Fruit fly (Drosophila melanogaster) whole organism, embryonic: ENCODE measurements around the gene CG13313.

Experiments
- B-H2 ChIP-seq: fragments of 200-800 bp; sonication (Bioruptor generic); optimal IDR thresholded peaks from 2 replicates; lab custom pipeline; 2018; ENCODE audit warnings: missing biosample characterization, mild to moderate bottlenecking, missing genetic modification characterization
- Bdp1 ChIP-seq: fragments of 200-800 bp; sonication (Bioruptor generic); optimal IDR thresholded peaks from 3 replicates; lab custom pipeline; 2016; ENCODE audit warnings: missing biosample characterization, missing genetic modification characterization
- CG10209 ChIP-seq: fragments of 200-800 bp; sonication (Bioruptor generic); optimal IDR thresholded peaks from 3 replicates; lab custom pipeline; 2017; ENCODE audit warnings: missing biosample characterization, mild to moderate bottlenecking, missing genetic modification characterization, missing genetic modification reagents
- CG10366 ChIP-seq: fragments of 200-800 bp; sonication (Bioruptor generic); IDR thresholded peaks from 2 replicates; pipeline ENCODE4 v1.3.6; 2022; ENCODE audit warnings: missing biosample characterization, missing genetic modification characterization
- CG10543 ChIP-seq: fragments of 200-800 bp; sonication (Bioruptor generic); optimal IDR thresholded peaks from 3 replicates; lab custom pipeline; 2017; ENCODE audit warnings: missing biosample characterization, mild to moderate bottlenecking, missing genetic modification characterization, moderate library complexity
- CG10654 ChIP-seq: fragments of 200-800 bp; sonication (Bioruptor generic); optimal IDR thresholded peaks from 2 replicates; lab custom pipeline; 2016; ENCODE audit warnings: missing biosample characterization, missing genetic modification characterization
- CG12236 ChIP-seq: fragments of 200-800 bp; sonication (Bioruptor generic); optimal IDR thresholded peaks from 2 replicates; lab custom pipeline; 2016; ENCODE audit warnings: missing biosample characterization, missing genetic modification characterization
- CG13123 ChIP-seq: fragments of 200-800 bp; sonication (Bioruptor generic); optimal IDR thresholded peaks from 2 replicates; lab custom pipeline; 2016; ENCODE audit warnings: missing biosample characterization, missing genetic modification characterization
- CG16813 ChIP-seq: fragments of 200-800 bp; sonication (Bioruptor generic); IDR thresholded peaks from 3 replicates; pipeline ENCODE4 v1.3.6; 2022; ENCODE audit warnings: missing biosample characterization, missing genetic modification characterization; ENCODE audit not compliant: partially characterized antibody
- CG17361 ChIP-seq: fragments of 200-800 bp; sonication (Bioruptor generic); IDR thresholded peaks from 3 replicates; pipeline ENCODE4 v1.3.6; 2022; ENCODE audit warnings: missing biosample characterization, missing genetic modification characterization
- CG17385 ChIP-seq: fragments of 200-800 bp; sonication (Bioruptor generic); optimal IDR thresholded peaks from 3 replicates; lab custom pipeline; 2018; ENCODE audit warnings: missing biosample characterization, mild to moderate bottlenecking, missing genetic modification characterization
- CG18476 ChIP-seq: fragments of 200-800 bp; sonication (Bioruptor generic); optimal IDR thresholded peaks from 2 replicates; lab custom pipeline; 2016; ENCODE audit warnings: missing biosample characterization, mild to moderate bottlenecking, missing genetic modification characterization
- CG2199 ChIP-seq: fragments of 200-800 bp; sonication (Bioruptor generic); IDR thresholded peaks from 3 replicates; pipeline ENCODE4 v1.3.6; 2022; ENCODE audit warnings: missing biosample characterization, missing genetic modification characterization
- CG3281 ChIP-seq: fragments of 200-800 bp; sonication (Bioruptor generic); optimal IDR thresholded peaks from 3 replicates; lab custom pipeline; 2017; ENCODE audit warnings: missing biosample characterization, mild to moderate bottlenecking, missing genetic modification characterization
- CG3995 ChIP-seq: fragments of 200-800 bp; sonication (Bioruptor generic); optimal IDR thresholded peaks from 3 replicates; lab custom pipeline; 2016; ENCODE audit warnings: missing biosample characterization, missing genetic modification characterization
- CG42726 ChIP-seq: fragments of 200-800 bp; sonication (Bioruptor generic); IDR thresholded peaks from 2 replicates; pipeline ENCODE4 v1.3.6; 2022; ENCODE audit warnings: missing biosample characterization, missing genetic modification characterization; ENCODE audit not compliant: partially characterized antibody
- CG4360 ChIP-seq: fragments of 200-800 bp; sonication (Bioruptor generic); IDR thresholded peaks from 2 replicates; pipeline ENCODE4 v1.3.6; 2022; ENCODE audit warnings: missing biosample characterization, missing genetic modification characterization
- CG4854 ChIP-seq: fragments of 200-800 bp; sonication (Bioruptor generic); optimal IDR thresholded peaks from 2 replicates; lab custom pipeline; 2016; ENCODE audit warnings: missing biosample characterization, missing genetic modification characterization, inconsistent platforms
- CG6272 ChIP-seq: fragments of 200-800 bp; sonication (Bioruptor generic); IDR thresholded peaks from 2 replicates; pipeline ENCODE4 v1.3.6; 2022; ENCODE audit warnings: missing biosample characterization, missing genetic modification characterization
- CG6765 ChIP-seq: fragments of 200-800 bp; sonication (Bioruptor generic); optimal IDR thresholded peaks from 3 replicates; lab custom pipeline; 2017; ENCODE audit warnings: missing biosample characterization, mild to moderate bottlenecking, missing genetic modification characterization
- CG7556 ChIP-seq: fragments of 200-800 bp; sonication (Bioruptor generic); optimal IDR thresholded peaks from 2 replicates; lab custom pipeline; 2017; ENCODE audit warnings: missing biosample characterization, mild to moderate bottlenecking, missing genetic modification characterization
- CG7839 ChIP-seq: fragments of 200-800 bp; sonication (Bioruptor generic); optimal IDR thresholded peaks from 3 replicates; lab custom pipeline; 2018; ENCODE audit warnings: missing biosample characterization, mild to moderate bottlenecking, missing genetic modification characterization, moderate library complexity
- CG7928 ChIP-seq: fragments of 200-800 bp; sonication (Bioruptor generic); optimal IDR thresholded peaks from 2 replicates; lab custom pipeline; 2017; ENCODE audit warnings: missing biosample characterization, mild to moderate bottlenecking, missing genetic modification characterization
- CG8765 ChIP-seq: fragments of 200-800 bp; sonication (Bioruptor generic); IDR thresholded peaks from 2 replicates; pipeline ENCODE4 v1.3.6; 2022; ENCODE audit warnings: missing biosample characterization, missing genetic modification characterization
- CG8924 ChIP-seq: fragments of 200-800 bp; optimal IDR thresholded peaks from 3 replicates; lab custom pipeline; 2019; ENCODE audit warnings: missing biosample characterization, mild to moderate bottlenecking, missing genetic modification characterization, moderate library complexity
- Dip2 ChIP-seq: fragments of 200-800 bp; sonication (Bioruptor generic); IDR thresholded peaks from 2 replicates; pipeline ENCODE4 v1.3.6; 2022; ENCODE audit warnings: missing biosample characterization, missing genetic modification characterization
- Doc2 ChIP-seq: fragments of 200-800 bp; sonication (Bioruptor generic); IDR thresholded peaks from 2 replicates; pipeline ENCODE4 v1.3.6; 2022; ENCODE audit warnings: missing biosample characterization, missing genetic modification characterization
- Elba2 ChIP-seq: fragments of 200-800 bp; sonication (Bioruptor generic); optimal IDR thresholded peaks from 3 replicates; lab custom pipeline; 2016; ENCODE audit warnings: missing biosample characterization, missing genetic modification characterization
- Gug ChIP-seq: fragments of 200-800 bp; sonication (Bioruptor generic); IDR thresholded peaks from 4 replicates; pipeline ENCODE4 v1.3.6; 2022; ENCODE audit warnings: missing biosample characterization, missing genetic modification characterization
- HLH54F ChIP-seq: fragments of 200-800 bp; sonication (Bioruptor generic); optimal IDR thresholded peaks from 3 replicates; lab custom pipeline; 2016; ENCODE audit warnings: missing biosample characterization, missing genetic modification characterization
- Hr78 ChIP-seq, 2 experiments: fragments of 200-800 bp in 1 of 2; fragments of >200 bp in 1 of 2; sonication (Bioruptor generic) in 1 of 2; optimal IDR thresholded peaks; 2 replicates each; lab custom pipeline; 2017 to 2019; ENCODE audit warnings: missing biosample characterization in 2 of 2, missing genetic modification characterization in 2 of 2, mild to moderate bottlenecking in 1 of 2, moderate library complexity in 1 of 2
- Lpt ChIP-seq: fragments of >200 bp; optimal IDR thresholded peaks from 2 replicates; lab custom pipeline; 2018; ENCODE audit warnings: missing biosample characterization, missing genetic modification characterization
- NC2α ChIP-seq: fragments of 200-800 bp; sonication (Bioruptor generic); optimal IDR thresholded peaks from 2 replicates; lab custom pipeline; 2016; ENCODE audit warnings: missing biosample characterization, missing genetic modification characterization
- Sox102F ChIP-seq: fragments of 200-800 bp; sonication (Bioruptor generic); optimal IDR thresholded peaks from 2 replicates; lab custom pipeline; 2018; ENCODE audit warnings: missing biosample characterization, mild to moderate bottlenecking, missing genetic modification characterization, moderate library complexity
- Vsx1 ChIP-seq: fragments of 200-800 bp; sonication (Bioruptor generic); optimal IDR thresholded peaks from 2 replicates; lab custom pipeline; 2017; ENCODE audit warnings: missing biosample characterization, mild to moderate bottlenecking, missing genetic modification characterization, missing genetic modification reagents
- dm ChIP-seq: fragments of 200-800 bp; sonication (Bioruptor generic); optimal IDR thresholded peaks from 3 replicates; lab custom pipeline; 2016; ENCODE audit warnings: missing biosample characterization, missing genetic modification characterization
- ems ChIP-seq: fragments of 200-800 bp; sonication (Bioruptor generic); optimal IDR thresholded peaks from 3 replicates; lab custom pipeline; 2016; ENCODE audit warnings: missing biosample characterization, missing genetic modification characterization
- fd3F ChIP-seq: fragments of 200-800 bp; sonication (Bioruptor generic); optimal IDR thresholded peaks from 2 replicates; lab custom pipeline; 2018; ENCODE audit warnings: missing biosample characterization, mild to moderate bottlenecking, missing genetic modification characterization, moderate library complexity
- gsb-n ChIP-seq: fragments of 200-800 bp; sonication (Bioruptor generic); optimal IDR thresholded peaks from 3 replicates; lab custom pipeline; 2018; ENCODE audit warnings: missing biosample characterization, mild to moderate bottlenecking, missing genetic modification characterization
- ham ChIP-seq: fragments of 200-800 bp; sonication (Bioruptor generic); IDR thresholded peaks from 2 replicates; pipeline ENCODE4 v1.3.6; 2022; ENCODE audit warnings: missing biosample characterization, missing genetic modification characterization
- hkb ChIP-seq, 2 experiments: fragments of 200-800 bp in 1 of 2; fragments of >200 bp in 1 of 2; sonication (Bioruptor generic) in 1 of 2; IDR thresholded peaks in 1 of 2; optimal IDR thresholded peaks in 1 of 2; 2 replicates each; pipeline versions ENCODE4 v1.3.6 to Lab custom; 2017 to 2022; ENCODE audit warnings: missing biosample characterization in 1 of 2, missing genetic modification characterization in 1 of 2
- insv ChIP-seq, 2 experiments: fragments of 200-800 bp; sonication (Bioruptor generic); optimal IDR thresholded peaks; 3 replicates each; lab custom pipeline; 2016 to 2018; ENCODE audit warnings: missing biosample characterization in 2 of 2, missing genetic modification characterization in 2 of 2
- maf-S ChIP-seq: fragments of 200-800 bp; sonication (Bioruptor generic); optimal IDR thresholded peaks from 2 replicates; lab custom pipeline; 2016; ENCODE audit warnings: missing biosample characterization, missing genetic modification characterization
- p53 ChIP-seq: fragments of 200-800 bp; sonication (Bioruptor generic); optimal IDR thresholded peaks from 2 replicates; lab custom pipeline; 2016; ENCODE audit warnings: missing biosample characterization, missing genetic modification characterization
- pita ChIP-seq: fragments of 200-800 bp; sonication (Bioruptor generic); optimal IDR thresholded peaks from 2 replicates; lab custom pipeline; 2017; ENCODE audit warnings: missing biosample characterization, mild to moderate bottlenecking, missing genetic modification characterization
- sens-2 ChIP-seq: fragments of 200-800 bp; sonication (Bioruptor generic); IDR thresholded peaks from 2 replicates; pipeline ENCODE4 v1.3.6; 2022; ENCODE audit warnings: missing biosample characterization, missing genetic modification characterization
- so ChIP-seq: fragments of 200-800 bp; sonication (Bioruptor generic); IDR thresholded peaks from 3 replicates; pipeline ENCODE4 v1.3.6; 2022; ENCODE audit warnings: missing biosample characterization, missing genetic modification characterization
- sug ChIP-seq: fragments of 200-800 bp; optimal IDR thresholded peaks from 2 replicates; lab custom pipeline; 2019; ENCODE audit warnings: missing biosample characterization, mild to moderate bottlenecking, missing genetic modification characterization, moderate library complexity
- tgo ChIP-seq: fragments of 200-800 bp; sonication (Bioruptor generic); IDR thresholded peaks from 3 replicates; pipeline ENCODE4 v1.3.6; 2022; ENCODE audit warnings: missing biosample characterization, missing genetic modification characterization
- yki ChIP-seq: fragments of >200 bp; optimal IDR thresholded peaks from 3 replicates; lab custom pipeline; 2018

Gene CG13313

DNA sequence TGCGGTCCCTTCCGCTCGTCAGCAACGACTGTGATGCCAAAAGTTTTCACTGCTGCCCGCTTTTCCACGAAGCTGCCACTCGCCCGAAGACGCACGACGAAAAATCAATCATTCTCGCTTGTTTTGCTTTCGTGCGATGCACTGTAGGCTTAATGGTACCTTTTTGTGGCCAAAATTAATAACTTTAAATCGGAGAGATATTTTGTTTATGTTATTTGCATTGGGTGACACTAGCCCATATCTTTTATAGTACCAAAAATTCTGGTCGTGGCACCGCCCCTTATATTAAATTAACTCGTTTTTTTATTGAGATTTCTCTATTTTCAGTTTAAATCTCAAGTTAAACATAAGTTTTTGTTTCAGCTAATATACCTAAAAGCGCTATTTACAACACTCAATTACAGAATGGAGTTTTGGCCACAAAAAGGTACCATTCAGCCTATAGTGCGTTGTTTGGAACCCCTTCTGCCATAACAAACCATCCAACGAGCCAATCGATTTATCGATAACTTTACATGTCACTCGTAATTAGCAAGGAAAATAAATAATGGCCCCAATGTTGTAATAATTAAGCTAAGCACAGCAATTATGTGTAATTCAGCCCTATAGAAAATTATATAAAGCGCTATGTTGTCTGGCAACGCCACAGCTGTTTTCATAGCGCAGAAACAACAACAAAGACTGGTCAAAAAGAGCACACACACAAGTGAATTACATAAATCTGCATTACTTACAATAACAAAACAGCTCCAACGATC lies 5.3 kb upstream of the CG13313 start (continued):
- TF ChIP-seq CG10543 (GFP tag; lab: Kevin White, UChicago) (peak; percentile 58), Bdp1 (GFP tag; lab: Kevin White, UChicago) (no peak), HLH54F (GFP tag; lab: Kevin White, UChicago) (no peak), CG4360 (0 out of 2 replicates have a peak, but pooled peaks have one; percentile 4), insv (GFP tag; optimal IDR thresholded peaks at IDR 0.05; lab: Kevin White, UChicago) (peak in 1 of 2 experiments; percentile 19), CG7928 (peak; percentile 2), sens-2 (no peak; the same call in 1 of the 2 replicates), Doc2 (GFP tag; lab: Robert Waterston, UW) (no peak), CG17361 (GFP tag; lab: Robert Waterston, UW) (peak; percentile 83), CG2199 (no peak), sug (tag; lab: Kevin White, UChicago) (peak; percentile 64), CG10366 (no peak), CG6272 (GFP tag; lab: Robert Waterston, UW) (no peak), CG42726 (no peak), CG7839 (tag; lab: Kevin White, UChicago) (peak; percentile 78), CG8924 (tag; lab: Kevin White, UChicago) (peak; percentile 60), NC2α (GFP tag; lab: Kevin White, UChicago) (no peak), Elba2 (GFP tag; lab: Kevin White, UChicago) (no peak), maf-S (peak; percentile 55), hkb (optimal IDR thresholded peaks at IDR 0.05; lab: Kevin White, UChicago) (no peak), hkb (GFP tag; IDR thresholded peaks at IDR 0.05; lab: Robert Waterston, UW) (no peak), CG3281 (GFP tag; lab: Kevin White, UChicago) (peak; percentile 73), CG17385 (peak; percentile 72), CG6765 (GFP tag; lab: Kevin White, UChicago) (peak; percentile 71), B-H2 (GFP tag; lab: Kevin White, UChicago) (peak; percentile 18), pita (GFP tag; lab: Kevin White, UChicago) (no peak), Gug (GFP tag; lab: Robert Waterston, UW) (0 out of 4 replicates have a peak, but pooled peaks have one; percentile 8), Sox102F (GFP tag; lab: Kevin White, UChicago) (peak; percentile 62), Dip2 (no peak), CG8765 (GFP tag; lab: Robert Waterston, UW) (no peak), p53 (no peak), CG13123 (GFP tag; lab: Kevin White, UChicago) (no peak), Lpt (no peak), ham (no peak), yki (lab: Kevin White, UChicago) (no peak), CG12236 (GFP tag; lab: Kevin White, UChicago) (no peak), CG16813 (GFP tag; lab: Robert Waterston, UW) (peak; percentile 40; the same call in 2 of the 3 replicates), CG10209 (GFP tag; lab: Kevin White, UChicago) (peak; percentile 62), CG18476 (peak; percentile 55), CG7556 (GFP tag; lab: Kevin White, UChicago) (peak; percentile 84), tgo (GFP tag; lab: Robert Waterston, UW) (peak; percentile 50; the same call in 2 of the 3 replicates), CG4854 (GFP tag; lab: Kevin White, UChicago) (no peak), dm (GFP tag; lab: Kevin White, UChicago) (no peak), CG10654 (peak; percentile 4), Vsx1 (GFP tag; lab: Kevin White, UChicago) (peak; percentile 80), Hr78 (GFP tag; optimal IDR thresholded peaks at IDR 0.05; lab: Kevin White, UChicago) (no peak), fd3F (GFP tag; lab: Kevin White, UChicago) (peak; percentile 59), ems (peak; percentile 56), CG3995 (GFP tag; lab: Kevin White, UChicago) (no peak), so (GFP tag; lab: Robert Waterston, UW) (no peak), gsb-n (tag; lab: Kevin White, UChicago) (peak; percentile 53)
